Fruit fly (Drosophila melanogaster) whole organism, embryonic: ENCODE data around the gene AsnRS.
A peak's percentile ranks its signal among the peaks of the same experiment; 100 is the strongest.

Experiments
- Atf-2 ChIP-seq: fragments of 200-800 bp; sonication (Bioruptor generic); optimal IDR thresholded peaks from 2 replicates; lab custom pipeline; 2016; ENCODE audit warnings: missing biosample characterization, missing genetic modification characterization
- Atf6 ChIP-seq: fragments of 200-800 bp; sonication (Bioruptor generic); IDR thresholded peaks from 2 replicates; pipeline ENCODE4 v1.3.6; 2022; ENCODE audit warnings: missing biosample characterization, missing genetic modification characterization
- Awh ChIP-seq: fragments of 200-800 bp; sonication (Bioruptor generic); IDR thresholded peaks from 2 replicates; pipeline ENCODE4, ENCODE4 v1.3.6; 2022; ENCODE audit warnings: missing biosample characterization, missing genetic modification characterization
- BtbVII ChIP-seq: fragments of 200-800 bp; sonication (Bioruptor generic); optimal IDR thresholded peaks from 3 replicates; lab custom pipeline; 2017; ENCODE audit warnings: missing biosample characterization, mild to moderate bottlenecking, missing genetic modification characterization
- C15 ChIP-seq: fragments of 200-800 bp; sonication (Bioruptor generic); IDR thresholded peaks from 3 replicates; pipeline ENCODE4 v1.3.6; 2022; ENCODE audit warnings: missing biosample characterization, missing genetic modification characterization
- CG11085 ChIP-seq: fragments of 200-800 bp; sonication (Bioruptor generic); IDR thresholded peaks from 2 replicates; pipeline ENCODE4 v1.3.6; 2022; ENCODE audit warnings: missing biosample characterization, missing genetic modification characterization
- CG12104 ChIP-seq: fragments of 200-800 bp; sonication (Bioruptor generic); optimal IDR thresholded peaks from 3 replicates; lab custom pipeline; 2016; ENCODE audit warnings: missing biosample characterization, missing genetic modification characterization
- CG14965 ChIP-seq: fragments of 200-800 bp; sonication (Bioruptor generic); optimal IDR thresholded peaks from 2 replicates; lab custom pipeline; 2016; ENCODE audit warnings: missing biosample characterization, missing genetic modification characterization, borderline replicate concordance
- CG15073 ChIP-seq: fragments of 200-800 bp; sonication (Bioruptor generic); optimal IDR thresholded peaks from 2 replicates; lab custom pipeline; 2016; ENCODE audit warnings: missing biosample characterization, missing genetic modification characterization
- CG1603 ChIP-seq: fragments of 200-800 bp; sonication (Bioruptor generic); optimal IDR thresholded peaks from 2 replicates; lab custom pipeline; 2019; ENCODE audit warnings: missing biosample characterization, mild to moderate bottlenecking, missing genetic modification characterization, moderate library complexity
- CG18476 ChIP-seq: fragments of 200-800 bp; sonication (Bioruptor generic); optimal IDR thresholded peaks from 2 replicates; lab custom pipeline; 2016; ENCODE audit warnings: missing biosample characterization, mild to moderate bottlenecking, missing genetic modification characterization
- CG30020 ChIP-seq: fragments of 200-800 bp; optimal IDR thresholded peaks from 2 replicates; lab custom pipeline; 2019; ENCODE audit warnings: missing biosample characterization, mild to moderate bottlenecking, missing genetic modification characterization, moderate library complexity
- CG32532 ChIP-seq: fragments of 200-800 bp; sonication (Bioruptor generic); IDR thresholded peaks from 2 replicates; pipeline ENCODE4 v1.3.6; 2022; ENCODE audit warnings: missing biosample characterization, missing genetic modification characterization
- CG32772 ChIP-seq: fragments of 200-800 bp; sonication (Bioruptor generic); IDR thresholded peaks from 2 replicates; pipeline ENCODE4 v1.3.6; 2022; ENCODE audit warnings: missing biosample characterization, missing genetic modification characterization
- CG33213 ChIP-seq: fragments of 200-800 bp; sonication (Bioruptor generic); optimal IDR thresholded peaks from 3 replicates; lab custom pipeline; 2016; ENCODE audit warnings: missing biosample characterization, missing genetic modification characterization
- CG43689 ChIP-seq: fragments of 200-800 bp; sonication (Bioruptor generic); IDR thresholded peaks from 2 replicates; pipeline ENCODE4 v1.3.6; 2022; ENCODE audit warnings: missing biosample characterization, missing genetic modification characterization
- CG7745 ChIP-seq: fragments of 200-800 bp; sonication (Bioruptor generic); optimal IDR thresholded peaks from 2 replicates; lab custom pipeline; 2018; ENCODE audit warnings: missing biosample characterization, mild to moderate bottlenecking, missing genetic modification characterization, moderate library complexity
- CG8290 ChIP-seq, 3 experiments: fragments of 200-800 bp; sonication (Bioruptor generic); optimal IDR thresholded peaks; 2 replicates each; lab custom pipeline; 2016 to 2019; ENCODE audit warnings: missing biosample characterization in 3 of 3, missing genetic modification characterization in 3 of 3, mild to moderate bottlenecking in 2 of 3, moderate library complexity in 1 of 3
- CG8478 ChIP-seq: fragments of >200 bp; optimal IDR thresholded peaks from 2 replicates; lab custom pipeline; 2018
- CG9876 ChIP-seq: fragments of 200-800 bp; sonication (Bioruptor generic); optimal IDR thresholded peaks from 2 replicates; lab custom pipeline; 2016; ENCODE audit warnings: missing biosample characterization, missing genetic modification characterization
- Camta ChIP-seq: fragments of 200-800 bp; sonication (Bioruptor generic); optimal IDR thresholded peaks from 2 replicates; lab custom pipeline; 2016; ENCODE audit warnings: missing biosample characterization, missing genetic modification characterization
- Dp ChIP-seq: fragments of 200-800 bp; sonication (Bioruptor generic); optimal IDR thresholded peaks from 2 replicates; lab custom pipeline; 2018; ENCODE audit warnings: missing biosample characterization, mild to moderate bottlenecking, missing genetic modification characterization, moderate library complexity
- Dref ChIP-seq: fragments of 200-800 bp; sonication (Bioruptor generic); IDR thresholded peaks from 2 replicates; pipeline ENCODE4 v1.3.6; 2022; ENCODE audit warnings: missing biosample characterization, missing genetic modification characterization
- E2f2 ChIP-seq: fragments of 200-800 bp; sonication (Bioruptor generic); IDR thresholded peaks from 2 replicates; pipeline ENCODE4 v1.3.6; 2022; ENCODE audit warnings: missing biosample characterization, missing genetic modification characterization
- Elba2 ChIP-seq: fragments of 200-800 bp; sonication (Bioruptor generic); optimal IDR thresholded peaks from 3 replicates; lab custom pipeline; 2016; ENCODE audit warnings: missing biosample characterization, missing genetic modification characterization
- H15 ChIP-seq: fragments of 200-800 bp; sonication (Bioruptor generic); IDR thresholded peaks from 3 replicates; pipeline ENCODE4 v1.3.6; 2022; ENCODE audit warnings: missing biosample characterization, missing genetic modification characterization
- H2.0 ChIP-seq: fragments of 200-800 bp; sonication (Bioruptor generic); IDR thresholded peaks from 2 replicates; pipeline ENCODE4 v1.3.6; 2022; ENCODE audit warnings: missing biosample characterization, missing genetic modification characterization
- HmgZ ChIP-seq: fragments of 200-800 bp; sonication (Bioruptor generic); optimal IDR thresholded peaks from 2 replicates; lab custom pipeline; 2018; ENCODE audit warnings: missing biosample characterization, mild to moderate bottlenecking, missing genetic modification characterization
- Oli ChIP-seq: fragments of 200-800 bp; sonication (Bioruptor generic); optimal IDR thresholded peaks from 2 replicates; lab custom pipeline; 2018; ENCODE audit warnings: missing biosample characterization, mild to moderate bottlenecking, missing genetic modification characterization, moderate library complexity
- Optix ChIP-seq: fragments of 200-800 bp; sonication (Bioruptor generic); IDR thresholded peaks from 3 replicates; pipeline ENCODE4 v1.3.6; 2022; ENCODE audit warnings: missing biosample characterization, missing genetic modification characterization
- Sry-δ ChIP-seq: fragments of 200-800 bp; sonication (Bioruptor generic); optimal IDR thresholded peaks from 2 replicates; lab custom pipeline; 2016; ENCODE audit warnings: missing biosample characterization, missing genetic modification characterization
- ac ChIP-seq: fragments of 200-800 bp; sonication (Bioruptor generic); optimal IDR thresholded peaks from 3 replicates; lab custom pipeline; 2017; ENCODE audit warnings: missing biosample characterization, mild to moderate bottlenecking, missing genetic modification characterization
- ara ChIP-seq: fragments of 200-800 bp; sonication (Bioruptor generic); IDR thresholded peaks from 2 replicates; pipeline ENCODE4 v1.3.6; 2022; ENCODE audit warnings: missing biosample characterization, missing genetic modification characterization
- ato ChIP-seq: fragments of 200-800 bp; sonication (Bioruptor generic); IDR thresholded peaks from 2 replicates; pipeline ENCODE4 v1.3.6; 2022; ENCODE audit warnings: missing biosample characterization, missing genetic modification characterization; ENCODE audit not compliant: partially characterized antibody
- az2 ChIP-seq: fragments of 200-800 bp; sonication (Bioruptor generic); optimal IDR thresholded peaks from 3 replicates; lab custom pipeline; 2016; ENCODE audit warnings: missing biosample characterization, missing genetic modification characterization
- chm ChIP-seq: fragments of 200-800 bp; sonication (Bioruptor generic); IDR thresholded peaks from 2 replicates; pipeline ENCODE4 v1.3.6; 2022; ENCODE audit warnings: missing biosample characterization, missing genetic modification characterization
- crol ChIP-seq: fragments of 200-800 bp; sonication (Bioruptor generic); IDR thresholded peaks from 2 replicates; pipeline ENCODE4 v1.3.6; 2022; ENCODE audit warnings: missing biosample characterization, missing genetic modification characterization
- dm ChIP-seq: fragments of 200-800 bp; sonication (Bioruptor generic); optimal IDR thresholded peaks from 3 replicates; lab custom pipeline; 2016; ENCODE audit warnings: missing biosample characterization, missing genetic modification characterization
- esg ChIP-seq: fragments of 200-800 bp; sonication (Bioruptor generic); conservative IDR thresholded peaks from 2 replicates; pipeline ENCODE4 v1.3.6; 2022; ENCODE audit warnings: missing biosample characterization, missing genetic modification characterization
- gcm2 ChIP-seq: fragments of 200-800 bp; sonication (Bioruptor generic); optimal IDR thresholded peaks from 2 replicates; lab custom pipeline; 2016; ENCODE audit warnings: missing biosample characterization, missing genetic modification characterization
- hkb ChIP-seq, 2 experiments: fragments of 200-800 bp in 1 of 2; fragments of >200 bp in 1 of 2; sonication (Bioruptor generic) in 1 of 2; IDR thresholded peaks in 1 of 2; optimal IDR thresholded peaks in 1 of 2; 2 replicates each; pipeline versions ENCODE4 v1.3.6 to Lab custom; 2017 to 2022; ENCODE audit warnings: missing biosample characterization in 1 of 2, missing genetic modification characterization in 1 of 2
- jumu ChIP-seq: fragments of 200-800 bp; sonication (Bioruptor generic); optimal IDR thresholded peaks from 3 replicates; lab custom pipeline; 2016; ENCODE audit warnings: missing biosample characterization, missing genetic modification characterization
- pho ChIP-seq: fragments of 200-800 bp; sonication (Bioruptor generic); optimal IDR thresholded peaks from 2 replicates; lab custom pipeline; 2016; ENCODE audit warnings: missing biosample characterization, missing genetic modification characterization
- prd ChIP-seq, 3 experiments: fragments of >200 bp in 2 of 3; fragments of 200-800 bp in 1 of 3; sonication (Bioruptor generic) in 1 of 3; optimal IDR thresholded peaks in 2 of 3; IDR thresholded peaks in 1 of 3; 2 replicates in 2 of 3; 3 replicates in 1 of 3; pipeline versions ENCODE4 v1.3.6 to Lab custom; 2017 to 2022; ENCODE audit warnings: missing biosample characterization in 1 of 3, missing genetic modification characterization in 1 of 3
- pros ChIP-seq: fragments of 200-800 bp; sonication (Bioruptor generic); optimal IDR thresholded peaks from 3 replicates; lab custom pipeline; 2019; ENCODE audit warnings: missing biosample characterization, mild to moderate bottlenecking, missing genetic modification characterization, moderate library complexity
- ranshi ChIP-seq: fragments of 200-800 bp; sonication (Bioruptor generic); IDR thresholded peaks from 2 replicates; pipeline ENCODE4 v1.3.6; 2022; ENCODE audit warnings: missing biosample characterization, missing genetic modification characterization
- row ChIP-seq: fragments of 200-800 bp; sonication (Bioruptor generic); IDR thresholded peaks from 3 replicates; pipeline ENCODE4 v1.3.6; 2022; ENCODE audit warnings: missing biosample characterization, missing genetic modification characterization
- sens ChIP-seq: fragments of 200-800 bp; sonication (Bioruptor generic); peaks from one replicate; lab custom pipeline; 2016; ENCODE audit warnings: missing biosample characterization, missing genetic modification characterization
- so ChIP-seq: fragments of 200-800 bp; sonication (Bioruptor generic); IDR thresholded peaks from 3 replicates; pipeline ENCODE4 v1.3.6; 2022; ENCODE audit warnings: missing biosample characterization, missing genetic modification characterization
- sqz ChIP-seq: fragments of 200-800 bp; sonication (Bioruptor generic); optimal IDR thresholded peaks from 3 replicates; lab custom pipeline; 2018; ENCODE audit warnings: missing biosample characterization, mild to moderate bottlenecking, missing genetic modification characterization
- wek ChIP-seq: fragments of 200-800 bp; sonication (Bioruptor generic); optimal IDR thresholded peaks from 3 replicates; lab custom pipeline; 2018; ENCODE audit warnings: missing biosample characterization, mild to moderate bottlenecking, missing genetic modification characterization, moderate library complexity

Gene AsnRS

DNA sequence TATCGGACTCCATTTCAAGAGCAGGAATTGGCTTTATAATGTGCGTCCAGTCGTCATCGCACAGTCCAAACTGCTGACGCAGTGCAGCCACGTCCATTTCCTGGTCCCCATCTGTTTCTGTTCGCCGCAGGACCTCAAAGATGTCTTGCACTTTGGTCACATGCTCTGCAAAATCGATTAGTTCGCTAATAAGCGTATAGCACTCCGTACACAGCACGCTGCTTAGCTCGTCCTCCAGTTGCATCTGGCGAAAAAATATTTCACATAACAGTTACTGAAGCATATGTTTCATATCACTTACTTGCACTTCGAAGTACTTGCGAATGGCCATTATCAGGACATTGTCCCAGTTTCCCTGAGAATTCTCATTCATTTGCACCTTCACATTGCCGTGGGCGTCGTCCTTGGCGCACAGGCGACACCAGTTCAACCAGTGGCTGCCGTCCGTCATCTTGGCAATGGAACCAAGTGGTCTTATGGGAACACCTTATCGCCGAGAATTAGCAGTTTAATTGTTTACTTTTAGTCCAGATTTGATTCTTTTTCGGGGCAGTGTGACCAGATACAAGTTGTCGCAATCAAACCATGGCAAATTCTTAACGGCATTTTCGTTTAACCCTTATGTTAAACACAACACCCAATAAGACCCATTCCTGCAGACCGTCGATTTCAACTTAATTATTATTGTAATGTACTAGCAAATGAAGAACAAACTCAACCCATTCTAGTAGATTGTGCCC lies 49.6 kb upstream of the AsnRS start, which contains the start of gene CG17568 (continued):
- no peak for TF ChIP-seq Camta (GFP tag; lab: Kevin White, UChicago)
- no peak for TF ChIP-seq E2f2 (GFP tag; lab: Robert Waterston, UW)
- TF ChIP-seq H15 (GFP tag; lab: Robert Waterston, UW): no peak
- no peak for TF ChIP-seq Oli
- no peak for TF ChIP-seq CG8478 (lab: Kevin White, UChicago)
- TF ChIP-seq pho: no peak
- no peak for TF ChIP-seq jumu (GFP tag; lab: Kevin White, UChicago)
- no peak for TF ChIP-seq gcm2
- TF ChIP-seq CG14965 (GFP tag; lab: Kevin White, UChicago): no peak
- TF ChIP-seq so (GFP tag; lab: Robert Waterston, UW): no peak
- no peak for TF ChIP-seq ara
- TF ChIP-seq esg (GFP tag; lab: Robert Waterston, UW): no peak
- TF ChIP-seq HmgZ (tag; lab: Kevin White, UChicago): peak; percentile 3
- no peak for TF ChIP-seq Atf6 (GFP tag; lab: Robert Waterston, UW)
- no peak for TF ChIP-seq crol (GFP tag; lab: Robert Waterston, UW)
- TF ChIP-seq Dp: peak; percentile 17
- TF ChIP-seq hkb (optimal IDR thresholded peaks at IDR 0.05; lab: Kevin White, UChicago): no peak
- no peak; the same call in 1 of the 2 replicates for TF ChIP-seq hkb (GFP tag; IDR thresholded peaks at IDR 0.05; lab: Robert Waterston, UW)
- TF ChIP-seq CG18476: no peak
- TF ChIP-seq CG32772 (GFP tag; lab: Robert Waterston, UW): no peak
- TF ChIP-seq CG7745: no peak
- no peak for TF ChIP-seq wek (GFP tag; lab: Kevin White, UChicago)
- no peak for TF ChIP-seq C15 (GFP tag; lab: Robert Waterston, UW)
- TF ChIP-seq row (GFP tag; lab: Robert Waterston, UW): no peak; the same call in 2 of the 3 replicates
- peak; percentile 6 for TF ChIP-seq az2 (GFP tag; lab: Kevin White, UChicago)
- peak; percentile 35 for TF ChIP-seq CG8290 (GFP tag; optimal IDR thresholded peaks at IDR 0.05; lab: Kevin White, UChicago)
- TF ChIP-seq CG8290 (tag; optimal IDR thresholded peaks at IDR 0.05; lab: Kevin White, UChicago): no peak
- TF ChIP-seq ac (GFP tag; lab: Kevin White, UChicago): no peak
- peak; percentile 54 for TF ChIP-seq CG33213
- no peak for TF ChIP-seq CG11085 (GFP tag; lab: Robert Waterston, UW)
- TF ChIP-seq BtbVII: no peak
- TF ChIP-seq Awh (GFP tag; lab: Robert Waterston, UW): no peak
- TF ChIP-seq Atf-2 (GFP tag; lab: Kevin White, UChicago): no peak
- TF ChIP-seq CG15073 (GFP tag; lab: Kevin White, UChicago): no peak
- TF ChIP-seq sens (GFP tag; lab: Kevin White, UChicago): peak; percentile 85
- TF ChIP-seq CG1603 (tag; lab: Kevin White, UChicago): peak; percentile 67
- TF ChIP-seq pros (GFP tag; lab: Kevin White, UChicago): peak; percentile 11
- TF ChIP-seq CG12104: no peak
- no peak for TF ChIP-seq CG32532
- TF ChIP-seq CG30020 (tag; lab: Kevin White, UChicago): peak; percentile 7
- TF ChIP-seq Sry-δ: no peak
- TF ChIP-seq chm (GFP tag; lab: Robert Waterston, UW): no peak
- TF ChIP-seq CG43689: no peak
- TF ChIP-seq sqz (GFP tag; lab: Kevin White, UChicago): no peak
- no peak for TF ChIP-seq ato (GFP tag; lab: Robert Waterston, UW)
- TF ChIP-seq prd (optimal IDR thresholded peaks at IDR 0.05; lab: Kevin White, UChicago): no peak
- TF ChIP-seq prd (GFP tag; IDR thresholded peaks at IDR 0.05; lab: Robert Waterston, UW): no peak
- no peak for TF ChIP-seq dm (GFP tag; lab: Kevin White, UChicago)
- TF ChIP-seq ranshi: no peak
- peak; percentile 76 for TF ChIP-seq Elba2
- no peak for TF ChIP-seq H2.0 (GFP tag; lab: Robert Waterston, UW)
- TF ChIP-seq Optix (GFP tag; lab: Robert Waterston, UW): no peak
- no peak for TF ChIP-seq Dref (GFP tag; lab: Robert Waterston, UW)
- TF ChIP-seq CG9876 (GFP tag; lab: Kevin White, UChicago): no peak
